Fruit fly (Drosophila melanogaster) whole organism, prepupa: ENCODE results near the gene CG43355.

ENCODE experiments used
- Blimp-1 ChIP-seq: fragments of 200-800 bp; sonication (Bioruptor generic); optimal IDR thresholded peaks from 3 replicates; lab custom pipeline; 2017; ENCODE audit warnings: missing biosample characterization, missing genetic modification characterization, mild to moderate bottlenecking, moderate library complexity, missing genetic modification reagents
- CG6808 ChIP-seq: fragments of 200-800 bp; sonication (Bioruptor generic); optimal IDR thresholded peaks from 3 replicates; lab custom pipeline; 2017; ENCODE audit warnings: missing biosample characterization, missing genetic modification characterization, mild to moderate bottlenecking, moderate library complexity, missing genetic modification reagents
- CG8119 ChIP-seq: fragments of 200-800 bp; sonication (Bioruptor generic); IDR thresholded peaks from 3 replicates; pipeline ENCODE4 v1.3.6; 2022; ENCODE audit warnings: missing biosample characterization, missing genetic modification characterization
- Eip93F ChIP-seq: fragments of 200-800 bp; sonication (Bioruptor generic); optimal IDR thresholded peaks from 2 replicates; lab custom pipeline; 2016; ENCODE audit warnings: missing biosample characterization, mild to moderate bottlenecking, missing genetic modification characterization
- Hr38 ChIP-seq: sonication (Bioruptor generic); optimal IDR thresholded peaks from 2 replicates; lab custom pipeline; 2016; ENCODE audit warnings: missing biosample characterization, missing genetic modification characterization
- Hr39 ChIP-seq: fragments of 200-800 bp; sonication (Bioruptor generic); optimal IDR thresholded peaks from 2 replicates; lab custom pipeline; 2016; ENCODE audit warnings: missing biosample characterization, missing genetic modification characterization
- dsx ChIP-seq: fragments of 200-800 bp; optimal IDR thresholded peaks from 3 replicates; lab custom pipeline; 2019; ENCODE audit warnings: missing biosample characterization, mild to moderate bottlenecking, missing genetic modification characterization, moderate library complexity; ENCODE audit not compliant: poor library complexity, severe bottlenecking
- fd59A ChIP-seq: fragments of 200-800 bp; sonication (Bioruptor generic); optimal IDR thresholded peaks from 2 replicates; lab custom pipeline; 2017; ENCODE audit warnings: missing biosample characterization, mild to moderate bottlenecking, missing genetic modification characterization, missing genetic modification reagents

DNA sequence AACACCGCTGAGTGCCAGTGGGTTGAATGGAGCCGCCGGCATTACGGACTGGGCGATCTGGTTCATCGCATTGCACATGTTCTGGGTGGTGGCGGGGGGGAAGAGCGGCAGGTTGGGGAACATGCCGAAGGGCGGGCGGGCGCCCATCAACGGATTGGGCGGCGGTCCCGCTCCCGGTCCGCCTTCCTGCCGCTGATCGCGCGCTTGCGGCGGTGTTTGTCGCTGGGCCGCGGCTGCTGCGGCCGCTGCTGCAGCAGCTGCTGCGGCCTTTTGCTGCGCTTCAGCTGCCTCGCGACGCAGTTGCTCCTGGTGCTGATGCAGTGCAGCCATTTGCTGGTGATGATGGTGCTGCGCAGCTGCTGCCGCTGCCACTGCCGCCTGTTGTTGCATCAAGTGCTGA, 48.0 kb upstream of the CG43355 start:
- TF ChIP-seq Hr39 (GFP tag; lab: Kevin White, UChicago): no peak
- TF ChIP-seq Eip93F (GFP tag; lab: Kevin White, UChicago): no peak
- no peak for TF ChIP-seq Blimp-1 (GFP tag; lab: Kevin White, UChicago)
- no peak for TF ChIP-seq fd59A
- no peak for TF ChIP-seq dsx (GFP tag; lab: Kevin White, UChicago)
- no peak for TF ChIP-seq Hr38
- no peak for TF ChIP-seq CG6808
- no peak for TF ChIP-seq CG8119 (GFP tag; lab: Robert Waterston, UW)
